Worm (Caenorhabditis elegans): Measurements from ENCODE around the gene srbc-20.

- TF ChIP-seq nhr-28 (tag; optimal IDR thresholded peaks at IDR 0.05) (no peak), ces-1 (GFP tag; optimal IDR thresholded peaks at IDR 0.05) (no peak)
These were observed 28.3 kb downstream of the srbc-20 start, which contains the start of gene C45H4.18 for ce11 chrV:2175242-2175641.
